Fruit fly (Drosophila melanogaster) Kc167 (cell line): ENCODE measurements around the gene CG42784.

ENCODE experiments used
- Myc ChIP-seq: fragments of >200 bp; optimal IDR thresholded peaks from 2 replicates; lab custom pipeline; 2017; ENCODE audit warnings: missing external identifiers
- Sin3A ChIP-seq: fragments of >200 bp; optimal IDR thresholded peaks from 2 replicates; lab custom pipeline; 2018; ENCODE audit warnings: missing external identifiers
- h ChIP-seq: fragments of >200 bp; optimal IDR thresholded peaks from 3 replicates; lab custom pipeline; 2018; ENCODE audit warnings: missing external identifiers
- insv ChIP-seq: fragments of >200 bp; optimal IDR thresholded peaks from 3 replicates; lab custom pipeline; 2018; ENCODE audit warnings: missing external identifiers
- psq ChIP-seq: fragments of >200 bp; optimal IDR thresholded peaks from 2 replicates; lab custom pipeline; 2017; ENCODE audit warnings: missing external identifiers
- ttk ChIP-seq: sonication (Bioruptor generic); optimal IDR thresholded peaks from 2 replicates; lab custom pipeline; 2017; ENCODE audit warnings: missing external identifiers

DNA sequence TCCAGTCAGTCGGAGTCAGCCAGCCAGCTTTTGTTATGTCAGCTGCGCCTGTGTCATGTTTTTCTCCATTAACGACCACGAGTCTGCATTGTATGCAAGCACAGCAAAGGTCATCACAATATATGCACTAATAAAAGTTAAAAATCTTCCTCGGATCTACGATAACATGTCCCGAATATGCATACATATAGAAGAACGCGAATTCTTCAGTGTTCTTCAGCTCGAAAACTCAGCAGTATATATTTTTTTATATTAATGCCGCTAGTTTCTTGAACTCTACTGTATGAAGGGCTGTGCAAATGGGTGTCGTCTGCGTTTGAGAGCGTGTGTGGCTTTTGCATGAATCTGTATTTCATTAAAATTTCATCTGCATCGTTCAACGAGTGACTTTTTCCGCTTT, 67.0 kb downstream of the CG42784 start:
- no peak for TF ChIP-seq psq (lab: Kevin White, UChicago)
- no peak for TF ChIP-seq h
- TF ChIP-seq insv (lab: Kevin White, UChicago), result no peak
- TF ChIP-seq Sin3A, result no peak
- no peak for TF ChIP-seq Myc (lab: Kevin White, UChicago)
- no peak for TF ChIP-seq ttk (lab: Kevin White, UChicago)
